Worm (Caenorhabditis elegans) whole organism, L2 larva: Measurements from ENCODE around the gene mif-2.

Experiments
- C34F6.9 ChIP-seq: fragments of 150-350 bp; optimal IDR thresholded peaks from 2 replicates; lab custom pipeline; 2014; ENCODE audit warnings: missing biosample characterization, missing genetic modification characterization
- F13H6.1 ChIP-seq: sonication (generic microtip); optimal IDR thresholded peaks from 2 replicates; lab custom pipeline; 2016; ENCODE audit warnings: missing genetic modification characterization, missing compliant biosample characterization
- R02D3.7 ChIP-seq: fragments of 150-350 bp; optimal IDR thresholded peaks from 2 replicates; lab custom pipeline; 2014; ENCODE audit warnings: missing biosample characterization, missing genetic modification characterization
- Y55F3AM.14 ChIP-seq: fragments of 200-800 bp; sonication (Bioruptor generic); optimal IDR thresholded peaks from 2 replicates; lab custom pipeline; 2018; ENCODE audit warnings: mild to moderate bottlenecking, missing genetic modification characterization, missing compliant biosample characterization
- alr-1 ChIP-seq: fragments of 150-350 bp; optimal IDR thresholded peaks from 2 replicates; lab custom pipeline; 2014; ENCODE audit warnings: missing biosample characterization, missing genetic modification characterization
- ama-1 ChIP-seq: fragments of 150-350 bp; optimal IDR thresholded peaks from 2 replicates; lab custom pipeline; 2018; ENCODE audit warnings: inconsistent platforms
- blmp-1 ChIP-seq: sonication (generic microtip); optimal IDR thresholded peaks from 2 replicates; lab custom pipeline; 2017; ENCODE audit warnings: missing genetic modification characterization, mild to moderate bottlenecking, missing compliant biosample characterization, antibody characterized with exemption, moderate library complexity; ENCODE audit not compliant: insufficient read depth
- ceh-16 ChIP-seq: fragments of 150-350 bp; optimal IDR thresholded peaks from 2 replicates; lab custom pipeline; 2014; ENCODE audit warnings: missing biosample characterization, missing genetic modification characterization
- ceh-82 ChIP-seq: fragments of 150-350 bp; optimal IDR thresholded peaks from 2 replicates; lab custom pipeline; 2014; ENCODE audit warnings: missing biosample characterization, missing genetic modification characterization
- crh-2 ChIP-seq: sonication (generic microtip); optimal IDR thresholded peaks from 2 replicates; lab custom pipeline; 2017; ENCODE audit warnings: missing biosample characterization, missing genetic modification characterization
- dmd-4 ChIP-seq: sonication (generic microtip); optimal IDR thresholded peaks from 2 replicates; lab custom pipeline; 2017; ENCODE audit warnings: missing biosample characterization, missing genetic modification characterization
- egl-27 ChIP-seq: sonication (generic microtip); optimal IDR thresholded peaks from 3 replicates; lab custom pipeline; 2017; ENCODE audit warnings: missing biosample characterization, missing genetic modification reagents, missing genetic modification characterization
- elt-3 ChIP-seq: sonication (generic microtip); optimal IDR thresholded peaks from 2 replicates; lab custom pipeline; 2017; ENCODE audit warnings: missing biosample characterization, missing genetic modification characterization
- fos-1 ChIP-seq: fragments of 150-350 bp; optimal IDR thresholded peaks from 2 replicates; lab custom pipeline; 2014; ENCODE audit warnings: missing biosample characterization, missing genetic modification characterization
- lin-11 ChIP-seq: fragments of 150-350 bp; sonication (generic microtip); optimal IDR thresholded peaks from 2 replicates; lab custom pipeline; 2014; ENCODE audit warnings: missing biosample characterization, missing genetic modification characterization, inconsistent platforms, mixed read lengths
- lin-13 ChIP-seq: fragments of 150-350 bp; optimal IDR thresholded peaks from 2 replicates; lab custom pipeline; 2014; ENCODE audit warnings: missing biosample characterization, missing genetic modification reagents, missing genetic modification characterization
- mab-5 ChIP-seq: fragments of 150-350 bp; optimal IDR thresholded peaks from 2 replicates; lab custom pipeline; 2014; ENCODE audit warnings: missing biosample characterization, missing genetic modification characterization
- mbf-1 ChIP-seq: sonication (generic microtip); optimal IDR thresholded peaks from 2 replicates; lab custom pipeline; 2017; ENCODE audit warnings: missing biosample characterization, missing genetic modification characterization
- nhr-10 ChIP-seq: sonication (generic microtip); optimal IDR thresholded peaks from 2 replicates; lab custom pipeline; 2017; ENCODE audit warnings: missing biosample characterization, missing genetic modification characterization
- nhr-11 ChIP-seq: fragments of 150-350 bp; optimal IDR thresholded peaks from 2 replicates; lab custom pipeline; 2014; ENCODE audit warnings: missing biosample characterization, missing genetic modification characterization
- nhr-12 ChIP-seq: fragments of 150-350 bp; optimal IDR thresholded peaks from 2 replicates; lab custom pipeline; 2014; ENCODE audit warnings: missing biosample characterization, missing genetic modification characterization
- nhr-129 ChIP-seq: fragments of 150-350 bp; optimal IDR thresholded peaks from 2 replicates; lab custom pipeline; 2014; ENCODE audit warnings: missing biosample characterization, missing genetic modification characterization
- nhr-23 ChIP-seq: fragments of 150-350 bp; optimal IDR thresholded peaks from 2 replicates; lab custom pipeline; 2014; ENCODE audit warnings: missing biosample characterization, missing genetic modification reagents, missing genetic modification characterization
- nhr-25 ChIP-seq: fragments of 150-350 bp; sonication (generic microtip); optimal IDR thresholded peaks from 3 replicates; lab custom pipeline; 2014; ENCODE audit warnings: missing biosample characterization, missing genetic modification characterization
- peb-1 ChIP-seq: fragments of 150-350 bp; optimal IDR thresholded peaks from 2 replicates; lab custom pipeline; 2014; ENCODE audit warnings: missing biosample characterization, missing genetic modification characterization
- sma-9 ChIP-seq, 2 experiments: fragments of 150-350 bp in 1 of 2; sonication (generic microtip) in 1 of 2; optimal IDR thresholded peaks; 2 replicates each; lab custom pipeline; 2014 to 2016; ENCODE audit warnings: missing genetic modification characterization in 2 of 2, mild to moderate bottlenecking in 1 of 2, missing biosample characterization in 1 of 2, missing compliant biosample characterization in 1 of 2, missing genetic modification reagents in 1 of 2, moderate library complexity in 1 of 2
- unc-39 ChIP-seq: fragments of 150-350 bp; optimal IDR thresholded peaks from 2 replicates; lab custom pipeline; 2014; ENCODE audit warnings: missing biosample characterization, missing genetic modification characterization
- unc-55 ChIP-seq: fragments of 150-350 bp; sonication (generic microtip); optimal IDR thresholded peaks from 3 replicates; lab custom pipeline; 2014; ENCODE audit warnings: missing biosample characterization, missing genetic modification reagents, missing genetic modification characterization
- unc-62 ChIP-seq: fragments of 150-350 bp; optimal IDR thresholded peaks from 2 replicates; lab custom pipeline; 2014; ENCODE audit warnings: missing biosample characterization, missing genetic modification reagents, missing genetic modification characterization
- zag-1 ChIP-seq: fragments of 150-350 bp; optimal IDR thresholded peaks from 2 replicates; lab custom pipeline; 2014; ENCODE audit warnings: missing biosample characterization, missing genetic modification characterization
- ztf-1 ChIP-seq: fragments of 200-800 bp; sonication (Bioruptor generic); conservative IDR thresholded peaks from 2 replicates; pipeline ENCODE4 v1.3.6; 2022; ENCODE audit warnings: missing genetic modification characterization, missing compliant biosample characterization
- ztf-11 ChIP-seq: sonication (generic microtip); optimal IDR thresholded peaks from 2 replicates; lab custom pipeline; 2017; ENCODE audit warnings: missing biosample characterization, missing genetic modification characterization

mif-2 gene

DNA sequence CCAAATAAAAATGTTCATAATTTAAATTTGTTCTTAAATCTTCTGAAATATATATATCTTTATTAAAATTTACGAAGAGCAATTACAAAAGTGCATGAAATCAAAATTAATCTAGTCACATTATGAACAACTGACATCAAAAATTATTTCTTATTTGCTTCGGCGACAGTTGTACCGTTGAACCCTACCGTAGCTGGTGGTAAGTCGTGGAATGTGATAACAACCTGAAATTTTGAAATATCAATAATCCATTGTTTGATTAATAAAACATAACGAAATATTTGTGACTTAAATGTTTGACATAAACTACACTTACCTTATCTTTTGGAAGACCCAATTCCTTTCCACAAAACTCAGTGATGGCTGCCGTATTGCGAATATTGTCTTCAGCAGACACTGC, 1.5 kb downstream of the mif-2 start:
- TF ChIP-seq nhr-25 (tag; lab: Kevin White, UChicago): no peak
- TF ChIP-seq dmd-4 (tag; lab: Kevin White, UChicago): no peak
- no peak for TF ChIP-seq C34F6.9 (tag; lab: Kevin White, UChicago)
- TF ChIP-seq fos-1 (tag; lab: Kevin White, UChicago): peak; percentile 43
- no peak for TF ChIP-seq R02D3.7
- TF ChIP-seq ztf-1 (GFP tag; lab: Robert Waterston, UW): no peak
- TF ChIP-seq sma-9 (GFP tag; optimal IDR thresholded peaks at IDR 0.05; lab: Kevin White, UChicago): peak; percentile 6
- TF ChIP-seq sma-9 (tag; optimal IDR thresholded peaks at IDR 0.05; lab: Kevin White, UChicago): no peak
- no peak for TF ChIP-seq mbf-1 (tag; lab: Kevin White, UChicago)
- TF ChIP-seq crh-2 (tag; lab: Kevin White, UChicago): peak; percentile 31

DNA sequence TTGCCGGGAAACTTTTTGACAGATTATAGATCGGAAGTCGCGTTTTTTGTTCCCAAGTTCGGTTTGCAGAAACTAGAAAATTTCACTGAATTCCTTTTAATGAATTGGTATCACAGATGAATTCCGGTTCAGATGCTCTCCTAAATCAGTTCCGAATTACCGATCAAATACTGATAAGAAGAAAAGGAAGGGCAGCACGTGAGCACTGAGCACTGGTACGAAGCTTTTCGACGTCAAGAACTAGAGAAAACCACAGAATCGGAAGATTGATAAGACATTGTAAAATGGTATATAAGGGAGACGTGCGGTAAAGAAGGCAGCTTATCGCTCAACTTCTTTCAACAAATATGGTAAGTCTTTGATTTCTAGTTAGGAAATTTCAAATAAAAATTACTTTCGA, 3.0 kb downstream of the mif-2 start, which contains the start of gene cpr-1:
TSS of gene cpr-1 (plus strand) at position 319 of the 400 bp plus-strand sequence.
- TF ChIP-seq C34F6.9 (tag; lab: Kevin White, UChicago): no peak
- no peak for TF ChIP-seq nhr-12 (tag; lab: Kevin White, UChicago)
- no peak for TF ChIP-seq R02D3.7
- no peak for TF ChIP-seq nhr-11
- TF ChIP-seq zag-1 (tag; lab: Kevin White, UChicago): no peak
- no peak for TF ChIP-seq lin-11 (tag; lab: Kevin White, UChicago)
- no peak for TF ChIP-seq egl-27
- no peak for TF ChIP-seq ama-1 (lab: Kevin White, UChicago)
- TF ChIP-seq nhr-129 (tag; lab: Kevin White, UChicago): no peak
- no peak for TF ChIP-seq alr-1 (tag; lab: Kevin White, UChicago)
- peak; percentile 37 for TF ChIP-seq fos-1 (tag; lab: Kevin White, UChicago)
- TF ChIP-seq blmp-1 (tag; lab: Kevin White, UChicago): no peak
- no peak for TF ChIP-seq peb-1 (tag; lab: Kevin White, UChicago)
- TF ChIP-seq crh-2 (tag; lab: Kevin White, UChicago): peak; percentile 54
- no peak for TF ChIP-seq nhr-23
- TF ChIP-seq unc-62 (GFP tag; lab: Kevin White, UChicago): no peak
- no peak for TF ChIP-seq ztf-1 (GFP tag; lab: Robert Waterston, UW)
- TF ChIP-seq F13H6.1 (tag; lab: Kevin White, UChicago): peak; percentile 51
- peak; percentile 69 for TF ChIP-seq sma-9 (GFP tag; optimal IDR thresholded peaks at IDR 0.05; lab: Kevin White, UChicago)
- TF ChIP-seq sma-9 (tag; optimal IDR thresholded peaks at IDR 0.05; lab: Kevin White, UChicago): no peak
- TF ChIP-seq ztf-11 (tag; lab: Kevin White, UChicago): no peak
- no peak for TF ChIP-seq nhr-25 (tag; lab: Kevin White, UChicago)
- no peak for TF ChIP-seq unc-39
- TF ChIP-seq nhr-10 (tag; lab: Kevin White, UChicago): no peak
- TF ChIP-seq ceh-16 (tag; lab: Kevin White, UChicago): no peak
- no peak for TF ChIP-seq dmd-4 (tag; lab: Kevin White, UChicago)
- TF ChIP-seq lin-13 (GFP tag; lab: Kevin White, UChicago): no peak

DNA sequence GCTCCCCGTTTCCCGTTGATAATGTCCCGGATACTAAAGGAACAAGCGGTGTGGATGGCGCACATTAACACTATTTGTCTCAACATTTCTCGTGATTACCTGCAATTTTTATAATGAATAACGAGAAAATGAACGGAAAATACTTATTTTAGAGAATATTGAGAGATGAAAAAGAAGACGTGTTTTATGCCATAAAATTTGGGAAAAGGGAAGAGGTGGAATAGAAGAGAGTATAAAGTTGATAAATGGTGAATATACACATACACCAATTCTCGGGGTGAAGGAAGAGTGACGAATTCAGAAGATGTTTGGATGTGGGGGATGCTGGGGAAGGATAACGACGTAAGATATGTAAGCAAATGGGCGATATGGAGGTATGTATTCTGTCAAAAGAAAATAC, 13.5 kb downstream of the mif-2 start, which contains the start of gene F58H1.7:
TSS of gene F58H1.7 (minus strand) at position 101 of the 400 bp plus-strand sequence.
- TF ChIP-seq mab-5 (tag; lab: Kevin White, UChicago) (no peak), R02D3.7 (no peak)

DNA sequence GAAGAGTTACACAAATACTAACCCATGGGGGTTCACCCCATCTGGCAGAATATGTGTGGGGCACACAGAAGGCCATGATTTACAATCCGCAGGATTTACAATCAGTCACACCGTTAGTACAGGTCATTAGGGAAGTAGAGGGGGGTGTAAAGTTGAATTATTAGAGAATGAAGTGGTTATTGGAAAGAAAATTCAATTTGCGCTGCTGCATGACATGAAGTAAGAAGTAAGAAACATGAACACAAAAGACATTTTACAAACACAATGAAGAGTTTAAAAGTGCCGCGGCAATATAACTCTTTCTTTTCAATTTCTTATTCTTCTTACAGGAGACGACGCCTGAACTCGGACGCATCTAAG, 17.4 kb downstream of the mif-2 start:
- no peak for TF ChIP-seq ceh-82 (tag; lab: Kevin White, UChicago)
- no peak for TF ChIP-seq ztf-11 (tag; lab: Kevin White, UChicago)

DNA sequence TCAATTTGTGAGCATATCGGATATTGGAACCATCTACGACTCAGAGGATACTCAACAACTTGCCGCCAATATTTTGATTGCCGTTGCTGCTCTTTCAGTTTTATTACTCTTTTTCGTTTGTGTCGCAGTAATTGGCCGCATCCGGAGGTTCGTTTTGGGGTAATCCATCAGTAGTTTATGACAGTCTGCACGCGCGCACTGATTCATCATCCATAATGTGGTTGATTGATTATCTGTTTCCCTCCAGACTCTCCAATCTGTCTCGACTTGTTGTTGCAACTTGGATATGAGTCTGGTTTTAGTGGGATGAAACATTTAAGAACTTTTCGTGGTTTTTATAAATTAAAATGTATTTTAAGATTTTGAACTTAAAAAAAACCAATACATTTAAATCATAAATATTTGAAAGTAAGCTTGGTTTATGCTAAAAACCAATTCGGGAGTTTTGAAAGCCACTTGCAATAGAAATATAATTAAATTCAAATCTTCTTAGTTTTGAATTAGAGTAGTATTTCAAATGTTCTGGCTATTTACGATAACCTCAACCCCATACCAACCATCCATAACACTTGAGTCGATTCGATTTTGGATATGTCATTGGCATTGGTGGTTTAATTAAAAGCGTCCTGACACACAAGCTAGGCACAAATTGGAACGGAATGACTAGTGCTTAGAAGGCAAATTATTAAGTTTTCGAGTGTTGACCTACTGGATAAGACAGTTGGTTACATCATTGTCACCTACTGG, 18.0 kb downstream of the mif-2 start:
- TF ChIP-seq fos-1 (tag; lab: Kevin White, UChicago) (no peak), Y55F3AM.14 (no peak), unc-55 (GFP tag; lab: Kevin White, UChicago) (no peak), elt-3 (tag; lab: Kevin White, UChicago) (no peak)
